Fruit fly (Drosophila melanogaster) whole organism: Measurements from ENCODE around the gene Sfp70A4.

Experiments used
- CG8478 ChIP-seq: fragments of >200 bp; optimal IDR thresholded peaks from 2 replicates; lab custom pipeline; 2018; ENCODE audit warnings: inconsistent platforms
- Dll ChIP-seq: fragments of >200 bp; optimal IDR thresholded peaks from 2 replicates; lab custom pipeline; 2017
- EcR ChIP-seq, 2 experiments: fragments of >200 bp; optimal IDR thresholded peaks; 2 replicates each; lab custom pipeline; 2017; ENCODE audit warnings: missing biosample characterization in 2 of 2, missing genetic modification characterization in 2 of 2, missing genetic modification reagents in 2 of 2
- pan ChIP-seq: fragments of >200 bp; optimal IDR thresholded peaks from 2 replicates; lab custom pipeline; 2017
- psq ChIP-seq: fragments of >200 bp; optimal IDR thresholded peaks from 2 replicates; lab custom pipeline; 2017
- usp ChIP-seq: fragments of >200 bp; optimal IDR thresholded peaks from 2 replicates; lab custom pipeline; 2017; ENCODE audit warnings: missing biosample characterization, missing genetic modification characterization, mixed read lengths

The Sfp70A4 gene

dm6 chr3L:13250071-13250470 lies 46.6 kb downstream of the Sfp70A4 start:
- TF ChIP-seq Dll (lab: Kevin White, UChicago) (no peak), pan (no peak), psq (lab: Kevin White, UChicago) (no peak), EcR (GFP tag; optimal IDR thresholded peaks at IDR 0.05; lab: Kevin White, UChicago) (no peak), CG8478 (lab: Kevin White, UChicago) (no peak), usp (GFP tag; lab: Kevin White, UChicago) (no peak)

- TF ChIP-seq Dll (lab: Kevin White, UChicago) (no peak), usp (GFP tag; lab: Kevin White, UChicago) (no peak), EcR (GFP tag; optimal IDR thresholded peaks at IDR 0.05; lab: Kevin White, UChicago) (no peak), psq (lab: Kevin White, UChicago) (no peak), pan (no peak), CG8478 (lab: Kevin White, UChicago) (no peak)
These were observed 47.3 kb downstream of the Sfp70A4 start for dm6 chr3L:13249374-13249773.

- TF ChIP-seq EcR (GFP tag; optimal IDR thresholded peaks at IDR 0.05; lab: Kevin White, UChicago), result no peak
- no peak for TF ChIP-seq pan
- TF ChIP-seq CG8478 (lab: Kevin White, UChicago), result no peak
- TF ChIP-seq Dll (lab: Kevin White, UChicago), result no peak
- TF ChIP-seq psq (lab: Kevin White, UChicago), result no peak
- no peak for TF ChIP-seq usp (GFP tag; lab: Kevin White, UChicago)
These were observed 48.1 kb downstream of the Sfp70A4 start, which contains the start of gene CG32119 for dm6 chr3L:13248602-13249001. CG32119 (minus strand) TSS chr3L:13248702.
